Fruit fly (Drosophila melanogaster): Measurements from ENCODE around the gene CG8927.

Gene CG8927

dm6 chr3R:16234745-16235149 lies 53.9 kb downstream of the CG8927 start (continued):
- TF ChIP-seq CG11723 (GFP tag; optimal IDR thresholded peaks at IDR 0.05) (peak; percentile 11), Spps (tag; optimal IDR thresholded peaks at IDR 0.05) (no peak), ranshi (GFP tag; IDR thresholded peaks at IDR 0.05) (no peak), CG18262 (tag; optimal IDR thresholded peaks at IDR 0.05) (peak; percentile 75), CG3838 (GFP tag; optimal IDR thresholded peaks at IDR 0.05) (no peak), Dek (tag; optimal IDR thresholded peaks at IDR 0.05) (peak; percentile 2), pros (GFP tag; optimal IDR thresholded peaks at IDR 0.05) (no peak), Hand (GFP tag; optimal IDR thresholded peaks at IDR 0.05) (no peak), slp2 (GFP tag; optimal IDR thresholded peaks at IDR 0.05) (peak; percentile 2), ewg (GFP tag; optimal IDR thresholded peaks at IDR 0.05) (peak; percentile 30), CG4854 (GFP tag; optimal IDR thresholded peaks at IDR 0.05) (peak; percentile 9), Abd-B (GFP tag; optimal IDR thresholded peaks at IDR 0.05) (peak; percentile 31), HHEX (GFP tag; optimal IDR thresholded peaks at IDR 0.05) (peak; percentile 19), Hr51 (GFP tag; optimal IDR thresholded peaks at IDR 0.05) (peak in 1 of 2 experiments; percentile 55), C15 (GFP tag; IDR thresholded peaks at IDR 0.05) (no peak), CG9876 (GFP tag; optimal IDR thresholded peaks at IDR 0.05) (no peak), fd96Cb (tag; optimal IDR thresholded peaks at IDR 0.05) (peak; percentile 53), CG16815 (GFP tag; optimal IDR thresholded peaks at IDR 0.05) (peak; percentile 28), CG12391 (tag; optimal IDR thresholded peaks at IDR 0.05) (peak; percentile 40), CG11398 (GFP tag; optimal IDR thresholded peaks at IDR 0.05) (no peak), Hr3 (GFP tag; optimal IDR thresholded peaks at IDR 0.05) (peak; percentile 37), Ptx1 (GFP tag; IDR thresholded peaks at IDR 0.05) (no peak), CG12659 (GFP tag; optimal IDR thresholded peaks at IDR 0.05) (peak; percentile 10), CG15601 (tag; optimal IDR thresholded peaks at IDR 0.05) (peak; percentile 23), Sox100B (GFP tag; optimal IDR thresholded peaks at IDR 0.05) (peak; percentile 73), Fer3 (tag; optimal IDR thresholded peaks at IDR 0.05) (peak; percentile 4), Blimp-1 (GFP tag; optimal IDR thresholded peaks at IDR 0.05) (peak; percentile 1), Rx (GFP tag; IDR thresholded peaks at IDR 0.05) (no peak), Sry-δ (GFP tag; optimal IDR thresholded peaks at IDR 0.05) (no peak), Oli (tag; optimal IDR thresholded peaks at IDR 0.05) (peak; percentile 66), Xbp1 (GFP tag; optimal IDR thresholded peaks at IDR 0.05) (peak; percentile 11), CG8359 (GFP tag; optimal IDR thresholded peaks at IDR 0.05; ENCODE audit: borderline replicate concordance) (peak; percentile 21), az2 (GFP tag; optimal IDR thresholded peaks at IDR 0.05) (peak; percentile 37), CG18619 (GFP tag; optimal IDR thresholded peaks at IDR 0.05) (peak; percentile 47), dmrt99B (tag; optimal IDR thresholded peaks at IDR 0.05) (peak; percentile 74), CG11504 (tag; optimal IDR thresholded peaks at IDR 0.05) (peak; percentile 69), Med (GFP tag) (peak; percentile 4), CG1602 (GFP tag; optimal IDR thresholded peaks at IDR 0.05) (peak; percentile 45), PHDP (tag; optimal IDR thresholded peaks at IDR 0.05) (peak; percentile 15), CG1024 (GFP tag; IDR thresholded peaks at IDR 0.05) (no peak), Ssrp (tag; optimal IDR thresholded peaks at IDR 0.05) (peak; percentile 46), phol (tag; optimal IDR thresholded peaks at IDR 0.05) (peak; percentile 71), nom (GFP tag; optimal IDR thresholded peaks at IDR 0.05) (peak; percentile 63), CG8388 (GFP tag; optimal IDR thresholded peaks at IDR 0.05) (peak; percentile 26), Myb (GFP tag; optimal IDR thresholded peaks at IDR 0.05) (no peak), CG10147 (GFP tag; optimal IDR thresholded peaks at IDR 0.05) (peak; percentile 33), D19B (GFP tag; optimal IDR thresholded peaks at IDR 0.05) (peak; percentile 47), Bdp1 (GFP tag; optimal IDR thresholded peaks at IDR 0.05) (peak; percentile 10), sens (GFP tag) (peak; percentile 87), vvl (GFP tag; IDR thresholded peaks at IDR 0.05) (no peak)
